Worm (Caenorhabditis elegans): ENCODE results near the gene F10A3.17.

F10A3.17 gene

ce11 chrV:16195379-16195778 lies 35.9 kb upstream of the F10A3.17 start, which contains the start of gene rabr-3:
rabr-3 (plus strand) TSS chrV:16195679.
- TF ChIP-seq T23F11.4 (GFP tag; optimal IDR thresholded peaks at IDR 0.05) (no peak), elt-4 (tag; optimal IDR thresholded peaks at IDR 0.05) (no peak), fkh-10 (GFP tag; optimal IDR thresholded peaks at IDR 0.05) (no peak), unc-3 (GFP tag; conservative IDR thresholded peaks at IDR 0.05) (no peak), unc-3 (tag; optimal IDR thresholded peaks at IDR 0.05) (no peak), pag-3 (tag; optimal IDR thresholded peaks at IDR 0.05; ENCODE audit: borderline replicate concordance) (no peak), ceh-45 (GFP tag; IDR thresholded peaks at IDR 0.05) (no peak), npax-4 (tag; optimal IDR thresholded peaks at IDR 0.05) (no peak), odd-2 (tag; optimal IDR thresholded peaks at IDR 0.05) (no peak), ceh-2 (tag; optimal IDR thresholded peaks at IDR 0.05) (no peak), ama-1 (optimal IDR thresholded peaks at IDR 0.05) (no peak), dmd-4 (tag; optimal IDR thresholded peaks at IDR 0.05; ENCODE audit: borderline replicate concordance) (no peak), pqm-1 (tag; optimal IDR thresholded peaks at IDR 0.05) (no peak), ceh-18 (tag; optimal IDR thresholded peaks at IDR 0.05) (no peak), unc-86 (tag; optimal IDR thresholded peaks at IDR 0.05) (no peak), ceh-24 (tag; optimal IDR thresholded peaks at IDR 0.05) (no peak), ceh-9 (tag; optimal IDR thresholded peaks at IDR 0.05) (no peak), pros-1 (tag; optimal IDR thresholded peaks at IDR 0.05) (no peak), ceh-14 (tag; optimal IDR thresholded peaks at IDR 0.05) (no peak)

- no peak for TF ChIP-seq sdc-2 (tag; optimal IDR thresholded peaks at IDR 0.05)
- no peak for TF ChIP-seq sox-4 (tag; optimal IDR thresholded peaks at IDR 0.05)
- TF ChIP-seq rnt-1 (tag; optimal IDR thresholded peaks at IDR 0.05), result no peak
- TF ChIP-seq zip-5 (tag; optimal IDR thresholded peaks at IDR 0.05), result no peak
- no peak for TF ChIP-seq ceh-18 (tag; optimal IDR thresholded peaks at IDR 0.05)
- TF ChIP-seq C08G9.2 (tag; optimal IDR thresholded peaks at IDR 0.05), result no peak
- no peak for TF ChIP-seq pha-4 (tag; optimal IDR thresholded peaks at IDR 0.05)
Observed at ce11 chrV:16194639-16195038, 35.1 kb upstream of the F10A3.17 start, which contains the start of gene rabr-4. rabr-4 (plus strand) TSS chrV:16194939.

ce11 chrV:16192114-16192513 lies 32.6 kb upstream of the F10A3.17 start, which contains the start of gene srh-279:
srh-279 (plus strand) TSS chrV:16192414.
- TF ChIP-seq hlh-6 (tag; optimal IDR thresholded peaks at IDR 0.05), result no peak
- TF ChIP-seq pax-1 (tag; optimal IDR thresholded peaks at IDR 0.05), result no peak
- TF ChIP-seq lim-6 (tag; optimal IDR thresholded peaks at IDR 0.05), result no peak
- TF ChIP-seq syd-9 (tag; optimal IDR thresholded peaks at IDR 0.05), result no peak
- TF ChIP-seq hlh-8 (tag; optimal IDR thresholded peaks at IDR 0.05), result no peak
- no peak for TF ChIP-seq ztf-16 (tag; optimal IDR thresholded peaks at IDR 0.05)
- no peak for TF ChIP-seq dmd-4 (tag; optimal IDR thresholded peaks at IDR 0.05; ENCODE audit: borderline replicate concordance)
- TF ChIP-seq zip-5 (tag; optimal IDR thresholded peaks at IDR 0.05), result no peak
- no peak for TF ChIP-seq dve-1 (tag; optimal IDR thresholded peaks at IDR 0.05)
- TF ChIP-seq tbx-7 (tag; optimal IDR thresholded peaks at IDR 0.05), result no peak
- no peak for TF ChIP-seq elt-2 (tag; optimal IDR thresholded peaks at IDR 0.05)
- TF ChIP-seq ceh-18 (tag; optimal IDR thresholded peaks at IDR 0.05), result no peak
- no peak for TF ChIP-seq fkh-10 (GFP tag; optimal IDR thresholded peaks at IDR 0.05)
- no peak for TF ChIP-seq ceh-34 (tag; optimal IDR thresholded peaks at IDR 0.05)
- TF ChIP-seq unc-55 (GFP tag; optimal IDR thresholded peaks at IDR 0.05), result no peak
- TF ChIP-seq pros-1 (tag; optimal IDR thresholded peaks at IDR 0.05), result no peak
- no peak for TF ChIP-seq sdc-2 (tag; optimal IDR thresholded peaks at IDR 0.05)

- TF ChIP-seq nhr-11 (tag; optimal IDR thresholded peaks at IDR 0.05) (no peak), pqm-1 (tag; optimal IDR thresholded peaks at IDR 0.05) (no peak), hlh-8 (tag; optimal IDR thresholded peaks at IDR 0.05) (no peak), tbx-7 (tag; optimal IDR thresholded peaks at IDR 0.05) (no peak), fax-1 (tag; optimal IDR thresholded peaks at IDR 0.05) (no peak), zip-5 (tag; optimal IDR thresholded peaks at IDR 0.05) (no peak), lim-6 (tag; optimal IDR thresholded peaks at IDR 0.05) (no peak), dve-1 (tag; optimal IDR thresholded peaks at IDR 0.05) (no peak), ceh-34 (tag; optimal IDR thresholded peaks at IDR 0.05) (no peak), madf-2 (tag; optimal IDR thresholded peaks at IDR 0.05) (no peak), unc-3 (GFP tag; conservative IDR thresholded peaks at IDR 0.05) (no peak), unc-3 (tag; optimal IDR thresholded peaks at IDR 0.05) (no peak), unc-42 (tag; optimal IDR thresholded peaks at IDR 0.05) (no peak), K02D7.2 (tag; optimal IDR thresholded peaks at IDR 0.05) (no peak), hlh-30 (tag; optimal IDR thresholded peaks at IDR 0.05; ENCODE audit: insufficient read depth) (no peak), pha-4 (tag; optimal IDR thresholded peaks at IDR 0.05) (no peak), lin-11 (tag; optimal IDR thresholded peaks at IDR 0.05) (no peak), sdc-2 (tag; optimal IDR thresholded peaks at IDR 0.05) (no peak), fkh-6 (tag; optimal IDR thresholded peaks at IDR 0.05) (no peak), pha-2 (tag; optimal IDR thresholded peaks at IDR 0.05) (no peak), syd-9 (tag; optimal IDR thresholded peaks at IDR 0.05) (no peak)
Observed at ce11 chrV:16190485-16190884, 31.0 kb upstream of the F10A3.17 start, which contains the start of gene srh-281. srh-281 (plus strand) TSS chrV:16190785.

Data from whole organism, late embryonic.